Fruit fly (Drosophila melanogaster) whole organism, embryonic: ENCODE measurements around the gene CG34429.

Experiments used
- Awh ChIP-seq: fragments of 200-800 bp; sonication (Bioruptor generic); IDR thresholded peaks from 2 replicates; pipeline ENCODE4, ENCODE4 v1.3.6; 2022; ENCODE audit warnings: missing biosample characterization, missing genetic modification characterization
- CG10462 ChIP-seq: fragments of 200-800 bp; sonication (Bioruptor generic); optimal IDR thresholded peaks from 2 replicates; lab custom pipeline; 2016; ENCODE audit warnings: missing biosample characterization, missing genetic modification characterization
- CG10959 ChIP-seq: fragments of 200-800 bp; sonication (Bioruptor generic); IDR thresholded peaks from 2 replicates; pipeline ENCODE4 v1.3.6; 2022; ENCODE audit warnings: missing biosample characterization, missing genetic modification characterization
- CG13123 ChIP-seq: fragments of 200-800 bp; sonication (Bioruptor generic); optimal IDR thresholded peaks from 2 replicates; lab custom pipeline; 2016; ENCODE audit warnings: missing biosample characterization, missing genetic modification characterization
- CG14441 ChIP-seq: fragments of 200-800 bp; sonication (Bioruptor generic); IDR thresholded peaks from 2 replicates; pipeline ENCODE4 v1.3.6; 2022; ENCODE audit warnings: missing biosample characterization, missing genetic modification characterization
- CG14860 ChIP-seq: fragments of 200-800 bp; sonication (Bioruptor generic); IDR thresholded peaks from 3 replicates; pipeline ENCODE4 v1.3.6; 2022; ENCODE audit warnings: missing biosample characterization, missing genetic modification characterization; ENCODE audit not compliant: partially characterized antibody
- CG16779 ChIP-seq: fragments of 200-800 bp; sonication (Bioruptor generic); IDR thresholded peaks from 2 replicates; pipeline ENCODE4 v1.3.6; 2022; ENCODE audit warnings: missing biosample characterization, missing genetic modification characterization
- CG16813 ChIP-seq: fragments of 200-800 bp; sonication (Bioruptor generic); IDR thresholded peaks from 3 replicates; pipeline ENCODE4 v1.3.6; 2022; ENCODE audit warnings: missing biosample characterization, missing genetic modification characterization; ENCODE audit not compliant: partially characterized antibody
- CG17361 ChIP-seq: fragments of 200-800 bp; sonication (Bioruptor generic); IDR thresholded peaks from 3 replicates; pipeline ENCODE4 v1.3.6; 2022; ENCODE audit warnings: missing biosample characterization, missing genetic modification characterization
- CG2116 ChIP-seq: fragments of 200-800 bp; sonication (Bioruptor generic); optimal IDR thresholded peaks from 3 replicates; lab custom pipeline; 2018; ENCODE audit warnings: missing biosample characterization, mild to moderate bottlenecking, missing genetic modification characterization
- CG3281 ChIP-seq: fragments of 200-800 bp; sonication (Bioruptor generic); optimal IDR thresholded peaks from 3 replicates; lab custom pipeline; 2017; ENCODE audit warnings: missing biosample characterization, mild to moderate bottlenecking, missing genetic modification characterization
- CG5180 ChIP-seq: fragments of 200-800 bp; sonication (Bioruptor generic); optimal IDR thresholded peaks from 3 replicates; lab custom pipeline; 2017; ENCODE audit warnings: missing biosample characterization, missing genetic modification characterization, mild to moderate bottlenecking, moderate library complexity, missing genetic modification reagents
- CG6791 ChIP-seq: fragments of 200-800 bp; sonication (Bioruptor generic); IDR thresholded peaks from 3 replicates; pipeline ENCODE4 v1.3.6; 2022; ENCODE audit warnings: missing biosample characterization, missing genetic modification characterization; ENCODE audit not compliant: partially characterized antibody
- CG7357 ChIP-seq: fragments of 200-800 bp; sonication (Bioruptor generic); IDR thresholded peaks from 3 replicates; pipeline ENCODE4 v1.3.6; 2022; ENCODE audit warnings: missing biosample characterization, missing genetic modification characterization
- CG7556 ChIP-seq: fragments of 200-800 bp; sonication (Bioruptor generic); optimal IDR thresholded peaks from 2 replicates; lab custom pipeline; 2017; ENCODE audit warnings: missing biosample characterization, mild to moderate bottlenecking, missing genetic modification characterization
- CG8281 ChIP-seq: fragments of 200-800 bp; sonication (Bioruptor generic); optimal IDR thresholded peaks from 2 replicates; lab custom pipeline; 2018; ENCODE audit warnings: missing biosample characterization, mild to moderate bottlenecking, missing genetic modification characterization, moderate library complexity
- CTCF ChIP-seq: fragments of 200-800 bp; sonication (Bioruptor generic); optimal IDR thresholded peaks from 2 replicates; lab custom pipeline; 2017; ENCODE audit warnings: missing biosample characterization, mild to moderate bottlenecking, missing genetic modification characterization, moderate library complexity
- D ChIP-seq, 2 experiments: fragments of 200-800 bp in 1 of 2; fragments of >200 bp in 1 of 2; sonication (Bioruptor generic) in 1 of 2; optimal IDR thresholded peaks; 2 replicates in 1 of 2; 3 replicates in 1 of 2; lab custom pipeline; 2017; ENCODE audit warnings: mild to moderate bottlenecking in 1 of 2, missing biosample characterization in 1 of 2, missing genetic modification characterization in 1 of 2, missing genetic modification reagents in 1 of 2
- Gsc ChIP-seq: fragments of 200-800 bp; sonication (Bioruptor generic); IDR thresholded peaks from 2 replicates; pipeline ENCODE4 v1.3.6; 2022; ENCODE audit warnings: missing biosample characterization, missing genetic modification characterization
- Hey ChIP-seq: fragments of 200-800 bp; sonication (Bioruptor generic); optimal IDR thresholded peaks from 3 replicates; lab custom pipeline; 2018; ENCODE audit warnings: missing biosample characterization, mild to moderate bottlenecking, missing genetic modification characterization
- Myb ChIP-seq: fragments of 200-800 bp; sonication (Bioruptor generic); optimal IDR thresholded peaks from 2 replicates; lab custom pipeline; 2016; ENCODE audit warnings: missing biosample characterization, missing genetic modification characterization
- Nf-YC ChIP-seq: fragments of 200-800 bp; optimal IDR thresholded peaks from 3 replicates; lab custom pipeline; 2019; ENCODE audit warnings: missing biosample characterization, mild to moderate bottlenecking, missing genetic modification characterization, moderate library complexity
- Stat92E ChIP-seq, 3 experiments: fragments of >200 bp in 2 of 3; fragments of 200-800 bp in 1 of 3; sonication (Bioruptor generic) in 1 of 3; optimal IDR thresholded peaks; 2 replicates each; lab custom pipeline; 2017 to 2019; ENCODE audit warnings: missing biosample characterization in 3 of 3, missing genetic modification characterization in 3 of 3, mild to moderate bottlenecking in 1 of 3, moderate library complexity in 1 of 3
- Trl ChIP-seq, 3 experiments: fragments of >200 bp in 2 of 3; fragments of 200-800 bp in 1 of 3; sonication (Bioruptor generic) in 1 of 3; optimal IDR thresholded peaks; 2 replicates in 1 of 3; 3 replicates in 2 of 3; lab custom pipeline; 2016 to 2017; ENCODE audit warnings: missing biosample characterization in 1 of 3, missing genetic modification characterization in 1 of 3
- Vsx1 ChIP-seq: fragments of 200-800 bp; sonication (Bioruptor generic); optimal IDR thresholded peaks from 2 replicates; lab custom pipeline; 2017; ENCODE audit warnings: missing biosample characterization, mild to moderate bottlenecking, missing genetic modification characterization, missing genetic modification reagents
- abd-A ChIP-seq: fragments of 200-800 bp; sonication (Bioruptor generic); optimal IDR thresholded peaks from 3 replicates; lab custom pipeline; 2019; ENCODE audit warnings: missing biosample characterization, mild to moderate bottlenecking, missing genetic modification characterization, moderate library complexity
- aop ChIP-seq: fragments of 200-800 bp; sonication (Bioruptor generic); IDR thresholded peaks from 2 replicates; pipeline ENCODE4 v1.3.6; 2022; ENCODE audit warnings: missing biosample characterization, missing genetic modification characterization
- br ChIP-seq: fragments of >200 bp; optimal IDR thresholded peaks from 2 replicates; lab custom pipeline; 2017
- cas ChIP-seq: fragments of 200-800 bp; sonication (Bioruptor generic); IDR thresholded peaks from 2 replicates; pipeline ENCODE4 v1.3.6; 2022; ENCODE audit warnings: missing biosample characterization, missing genetic modification characterization
- crp ChIP-seq, 2 experiments: fragments of 200-800 bp; sonication (Bioruptor generic); optimal IDR thresholded peaks; 2 replicates in 1 of 2; 3 replicates in 1 of 2; lab custom pipeline; 2017; ENCODE audit warnings: missing biosample characterization in 2 of 2, missing genetic modification characterization in 2 of 2, mild to moderate bottlenecking in 1 of 2, moderate library complexity in 1 of 2
- exex ChIP-seq: fragments of 200-800 bp; sonication (Bioruptor generic); optimal IDR thresholded peaks from 4 replicates; lab custom pipeline; 2018; ENCODE audit warnings: missing biosample characterization, mild to moderate bottlenecking, missing genetic modification characterization, moderate library complexity
- gem ChIP-seq: fragments of 200-800 bp; sonication (Bioruptor generic); optimal IDR thresholded peaks from 2 replicates; lab custom pipeline; 2019; ENCODE audit warnings: missing biosample characterization, mild to moderate bottlenecking, missing genetic modification characterization, moderate library complexity
- grn ChIP-seq: fragments of 200-800 bp; sonication (Bioruptor generic); optimal IDR thresholded peaks from 3 replicates; lab custom pipeline; 2017; ENCODE audit warnings: missing biosample characterization, missing genetic modification characterization
- gsb ChIP-seq: fragments of 200-800 bp; sonication (Bioruptor generic); IDR thresholded peaks from 2 replicates; pipeline ENCODE4 v1.3.6; 2022; ENCODE audit warnings: missing biosample characterization, missing genetic modification characterization
- gsb-n ChIP-seq: fragments of 200-800 bp; sonication (Bioruptor generic); optimal IDR thresholded peaks from 3 replicates; lab custom pipeline; 2018; ENCODE audit warnings: missing biosample characterization, mild to moderate bottlenecking, missing genetic modification characterization
- jing ChIP-seq: fragments of 200-800 bp; sonication (Bioruptor generic); optimal IDR thresholded peaks from 2 replicates; lab custom pipeline; 2018; ENCODE audit warnings: missing biosample characterization, mild to moderate bottlenecking, missing genetic modification characterization
- nerfin-2 ChIP-seq: fragments of 200-800 bp; sonication (Bioruptor generic); IDR thresholded peaks from 2 replicates; pipeline ENCODE4 v1.3.6; 2022; ENCODE audit warnings: missing biosample characterization, missing genetic modification characterization; ENCODE audit not compliant: partially characterized antibody
- oc ChIP-seq: fragments of 200-800 bp; sonication (Bioruptor generic); optimal IDR thresholded peaks from 2 replicates; lab custom pipeline; 2018; ENCODE audit warnings: missing biosample characterization, mild to moderate bottlenecking, missing genetic modification characterization, moderate library complexity
- salm ChIP-seq: fragments of 200-800 bp; sonication (Bioruptor generic); optimal IDR thresholded peaks from 2 replicates; lab custom pipeline; 2018; ENCODE audit warnings: missing biosample characterization, mild to moderate bottlenecking, missing genetic modification characterization
- sens ChIP-seq: fragments of 200-800 bp; sonication (Bioruptor generic); peaks from one replicate; lab custom pipeline; 2016; ENCODE audit warnings: missing biosample characterization, missing genetic modification characterization
- stc ChIP-seq: fragments of 200-800 bp; sonication (Bioruptor generic); IDR thresholded peaks from 2 replicates; pipeline ENCODE4 v1.3.6; 2022; ENCODE audit warnings: missing biosample characterization, missing genetic modification characterization
- vvl ChIP-seq: fragments of 200-800 bp; sonication (Bioruptor generic); IDR thresholded peaks from 2 replicates; pipeline ENCODE4 v1.3.6; 2022; ENCODE audit warnings: missing biosample characterization, missing genetic modification characterization
- z ChIP-seq: fragments of 200-800 bp; sonication (Bioruptor generic); IDR thresholded peaks from 3 replicates; pipeline ENCODE4 v1.3.6; 2022; ENCODE audit warnings: missing biosample characterization, missing genetic modification characterization
- zfh1 ChIP-seq: fragments of 200-800 bp; sonication (Bioruptor generic); IDR thresholded peaks from 3 replicates; pipeline ENCODE4 v1.3.6; 2022; ENCODE audit warnings: missing biosample characterization, missing genetic modification characterization

CG34429 gene

DNA sequence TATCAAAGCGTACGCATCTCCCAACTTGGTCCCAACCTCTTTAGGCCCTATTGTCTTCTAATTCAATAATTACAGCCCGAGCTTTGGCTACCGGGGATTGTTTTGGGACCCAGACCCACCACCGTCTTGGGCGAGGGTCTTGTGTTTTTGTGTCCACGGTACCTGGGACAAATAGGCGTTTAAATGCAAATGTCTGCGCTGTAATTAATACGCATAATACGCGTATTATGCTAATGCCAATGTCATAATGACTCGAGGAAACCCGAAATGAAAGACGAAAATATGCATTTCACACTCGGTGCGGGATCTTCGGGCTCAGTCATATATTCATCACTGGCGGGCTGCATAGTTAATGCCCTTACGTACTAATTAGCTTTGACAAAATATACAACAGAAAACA is 1.5 kb downstream of the CG34429 start:
- peak; percentile 33 for TF ChIP-seq gsb-n (tag; lab: Kevin White, UChicago)
- no peak for TF ChIP-seq nerfin-2 (GFP tag; lab: Robert Waterston, UW)
- no peak for TF ChIP-seq Trl (optimal IDR thresholded peaks at IDR 0.05; lab: Kevin White, UChicago)
- TF ChIP-seq Trl (GFP tag; optimal IDR thresholded peaks at IDR 0.05; lab: Kevin White, UChicago), result no peak
- no peak for TF ChIP-seq CG10462 (GFP tag; lab: Kevin White, UChicago)
- peak; percentile 42 for TF ChIP-seq abd-A (tag; lab: Kevin White, UChicago)
- peak; percentile 26 for TF ChIP-seq Vsx1 (GFP tag; lab: Kevin White, UChicago)
- TF ChIP-seq Awh (GFP tag; lab: Robert Waterston, UW), result peak; percentile 71
- peak; percentile 79; the same call in 1 of the 2 replicates for TF ChIP-seq vvl
- TF ChIP-seq oc, result peak; percentile 76
- no peak for TF ChIP-seq Gsc (GFP tag; lab: Robert Waterston, UW)
- no peak for TF ChIP-seq gsb

- TF ChIP-seq Nf-YC (no peak), CG14860 (no peak), CG8281 (tag; lab: Kevin White, UChicago) (peak; percentile 9), jing (GFP tag; lab: Kevin White, UChicago) (no peak), CG3281 (no peak), Awh (GFP tag; lab: Robert Waterston, UW) (peak; percentile 9; the same call in 1 of the 2 replicates), grn (peak; percentile 67), Stat92E (GFP tag; optimal IDR thresholded peaks at IDR 0.05; lab: Kevin White, UChicago) (peak in 1 of 3 experiments; percentile 92), CG16813 (GFP tag; lab: Robert Waterston, UW) (0 out of 3 replicates have a peak, but pooled peaks have one; percentile 13)
Measured at dm6 chr3L:13064935-13065334, 2.1 kb downstream of the CG34429 start.

dm6 chr3L:13065619-13066018 is 2.8 kb downstream of the CG34429 start:
- TF ChIP-seq CG6791 (GFP tag; lab: Robert Waterston, UW) (no peak), Awh (GFP tag; lab: Robert Waterston, UW) (peak; percentile 52; the same call in 1 of the 2 replicates), CG13123 (GFP tag; lab: Kevin White, UChicago) (no peak), grn (peak; percentile 84), exex (tag; lab: Kevin White, UChicago) (peak; percentile 13), aop (GFP tag; lab: Robert Waterston, UW) (no peak), sens (GFP tag; lab: Kevin White, UChicago) (peak; percentile 75), CG7357 (no peak), crp (GFP tag; optimal IDR thresholded peaks at IDR 0.05; lab: Kevin White, UChicago) (no peak), Vsx1 (GFP tag; lab: Kevin White, UChicago) (peak; percentile 68)

dm6 chr3L:13066220-13066619 is 3.4 kb downstream of the CG34429 start:
- TF ChIP-seq gem (tag; lab: Kevin White, UChicago) (peak; percentile 19), CG17361 (0 out of 3 replicates have a peak, but pooled peaks have one; percentile 9), CTCF (GFP tag; lab: Kevin White, UChicago) (no peak), stc (GFP tag; lab: Robert Waterston, UW) (no peak), CG2116 (GFP tag; lab: Kevin White, UChicago) (no peak), CG14441 (GFP tag; lab: Robert Waterston, UW) (no peak)

- TF ChIP-seq br (lab: Kevin White, UChicago) (no peak), exex (tag; lab: Kevin White, UChicago) (no peak), D (optimal IDR thresholded peaks at IDR 0.05; lab: Kevin White, UChicago) (no peak), D (GFP tag; optimal IDR thresholded peaks at IDR 0.05; lab: Kevin White, UChicago) (peak; percentile 10), CG10959 (GFP tag; lab: Robert Waterston, UW) (peak; percentile 42; the same call in 1 of the 2 replicates), Hey (no peak), cas (GFP tag; lab: Robert Waterston, UW) (no peak), salm (no peak), z (GFP tag; lab: Robert Waterston, UW) (no peak), CG16779 (GFP tag; lab: Robert Waterston, UW) (no peak), aop (GFP tag; lab: Robert Waterston, UW) (peak; percentile 13; the same call in 1 of the 2 replicates), zfh1 (GFP tag; lab: Robert Waterston, UW) (0 out of 3 replicates have a peak, but pooled peaks have one; percentile 31), Myb (no peak), CG5180 (no peak), CG7556 (GFP tag; lab: Kevin White, UChicago) (peak; percentile 50)
Measured at dm6 chr3L:13068293-13068692, 5.4 kb downstream of the CG34429 start.
